Worm (Caenorhabditis elegans) whole organism, L3 larva: ENCODE measurements around the gene spat-1.

Experiments
- R02D3.7 ChIP-seq: fragments of 150-350 bp; optimal IDR thresholded peaks from 2 replicates; lab custom pipeline; 2014; ENCODE audit warnings: missing biosample characterization, missing genetic modification characterization
- ZK546.5 ChIP-seq: sonication (generic microtip); optimal IDR thresholded peaks from 2 replicates; lab custom pipeline; 2017; ENCODE audit warnings: missing biosample characterization, missing genetic modification characterization
- ama-1 ChIP-seq: fragments of 150-350 bp; optimal IDR thresholded peaks from 2 replicates; lab custom pipeline; 2018
- ceh-9 ChIP-seq: sonication (generic microtip); optimal IDR thresholded peaks from 2 replicates; lab custom pipeline; 2018; ENCODE audit warnings: missing biosample characterization, missing genetic modification characterization
- daf-12 ChIP-seq: fragments of 150-350 bp; optimal IDR thresholded peaks from 2 replicates; lab custom pipeline; 2014; ENCODE audit warnings: missing biosample characterization, missing genetic modification reagents, missing genetic modification characterization
- egl-27 ChIP-seq: sonication (generic microtip); optimal IDR thresholded peaks from 4 replicates; lab custom pipeline; 2017; ENCODE audit warnings: missing biosample characterization, missing genetic modification reagents, missing genetic modification characterization
- egl-5 ChIP-seq: fragments of 150-350 bp; optimal IDR thresholded peaks from 2 replicates; lab custom pipeline; 2017; ENCODE audit warnings: missing biosample characterization, missing genetic modification reagents, missing genetic modification characterization, inconsistent platforms
- elt-1 ChIP-seq: fragments of 150-350 bp; optimal IDR thresholded peaks from 2 replicates; lab custom pipeline; 2014; ENCODE audit warnings: missing biosample characterization, missing genetic modification characterization
- elt-2 ChIP-seq: sonication (generic microtip); optimal IDR thresholded peaks from 2 replicates; lab custom pipeline; 2016; ENCODE audit warnings: missing genetic modification reagents, mild to moderate bottlenecking, missing genetic modification characterization, missing compliant biosample characterization
- elt-3 ChIP-seq, 3 experiments: fragments of 150-350 bp in 1 of 3; sonication (generic microtip) in 2 of 3; optimal IDR thresholded peaks; 2 replicates in 2 of 3; 4 replicates in 1 of 3; lab custom pipeline; 2014 to 2017; ENCODE audit warnings: missing biosample characterization in 3 of 3, missing genetic modification characterization in 3 of 3
- eor-1 ChIP-seq, 2 experiments: fragments of 150-350 bp; optimal IDR thresholded peaks; 2 replicates each; lab custom pipeline; 2014 to 2018; ENCODE audit warnings: missing biosample characterization in 2 of 2, missing genetic modification characterization in 2 of 2
- fkh-10 ChIP-seq: sonication (generic microtip); optimal IDR thresholded peaks from 2 replicates; lab custom pipeline; 2017; ENCODE audit warnings: missing biosample characterization, missing genetic modification reagents, missing genetic modification characterization
- fkh-2 ChIP-seq: fragments of 150-350 bp; optimal IDR thresholded peaks from 2 replicates; lab custom pipeline; 2014; ENCODE audit warnings: missing biosample characterization, missing genetic modification reagents, missing genetic modification characterization
- fos-1 ChIP-seq: fragments of 150-350 bp; optimal IDR thresholded peaks from 2 replicates; lab custom pipeline; 2014; ENCODE audit warnings: missing biosample characterization, missing genetic modification characterization
- hmg-11 ChIP-seq: sonication (generic microtip); optimal IDR thresholded peaks from 2 replicates; lab custom pipeline; 2016; ENCODE audit warnings: missing genetic modification characterization, missing compliant biosample characterization
- jun-1 ChIP-seq: fragments of 150-350 bp; optimal IDR thresholded peaks from 2 replicates; lab custom pipeline; 2014; ENCODE audit warnings: missing biosample characterization, missing genetic modification reagents, missing genetic modification characterization
- lin-15B ChIP-seq: fragments of 150-350 bp; optimal IDR thresholded peaks from 2 replicates; lab custom pipeline; 2014; ENCODE audit warnings: missing biosample characterization, missing genetic modification characterization
- lin-39 ChIP-seq: fragments of 150-350 bp; optimal IDR thresholded peaks from 2 replicates; lab custom pipeline; 2018; ENCODE audit warnings: missing biosample characterization, missing genetic modification reagents, missing genetic modification characterization
- mdl-1 ChIP-seq: fragments of 150-350 bp; optimal IDR thresholded peaks from 2 replicates; lab custom pipeline; 2014; ENCODE audit warnings: missing biosample characterization, missing genetic modification characterization
- mml-1 ChIP-seq: fragments of 150-350 bp; sonication (generic microtip); optimal IDR thresholded peaks from 3 replicates; lab custom pipeline; 2014; ENCODE audit warnings: missing biosample characterization, missing genetic modification characterization
- nfya-1 ChIP-seq: sonication (generic microtip); optimal IDR thresholded peaks from 2 replicates; lab custom pipeline; 2017; ENCODE audit warnings: missing genetic modification characterization, mild to moderate bottlenecking, missing compliant biosample characterization, antibody characterized with exemption, moderate library complexity; ENCODE audit not compliant: insufficient read depth
- nhr-12 ChIP-seq: fragments of 150-350 bp; optimal IDR thresholded peaks from 2 replicates; lab custom pipeline; 2014; ENCODE audit warnings: missing biosample characterization, missing genetic modification characterization
- nhr-23 ChIP-seq: fragments of 150-350 bp; optimal IDR thresholded peaks from 2 replicates; lab custom pipeline; 2014; ENCODE audit warnings: missing biosample characterization, missing genetic modification reagents, missing genetic modification characterization
- nhr-25 ChIP-seq: sonication (generic microtip); optimal IDR thresholded peaks from 2 replicates; lab custom pipeline; 2017; ENCODE audit warnings: missing biosample characterization, missing genetic modification characterization
- nhr-43 ChIP-seq: sonication (generic microtip); optimal IDR thresholded peaks from 2 replicates; lab custom pipeline; 2016; ENCODE audit warnings: mild to moderate bottlenecking, missing genetic modification characterization, missing compliant biosample characterization; ENCODE audit not compliant: poor library complexity, severe bottlenecking
- nhr-76 ChIP-seq: fragments of 150-350 bp; sonication (generic microtip); optimal IDR thresholded peaks from 5 replicates; lab custom pipeline; 2014; ENCODE audit warnings: missing biosample characterization, missing genetic modification characterization
- nhr-77 ChIP-seq: fragments of 150-350 bp; optimal IDR thresholded peaks from 2 replicates; lab custom pipeline; 2014; ENCODE audit warnings: missing biosample characterization, missing genetic modification characterization
- pha-4 ChIP-seq: fragments of 150-350 bp; optimal IDR thresholded peaks from 2 replicates; lab custom pipeline; 2014; ENCODE audit warnings: missing biosample characterization, missing genetic modification reagents, missing genetic modification characterization
- pqm-1 ChIP-seq: fragments of 150-350 bp; optimal IDR thresholded peaks from 2 replicates; lab custom pipeline; 2017; ENCODE audit warnings: missing biosample characterization, missing genetic modification characterization, inconsistent platforms
- sea-2 ChIP-seq: fragments of 150-350 bp; sonication (generic microtip); optimal IDR thresholded peaks from 4 replicates; lab custom pipeline; 2014; ENCODE audit warnings: missing biosample characterization, missing genetic modification reagents, missing genetic modification characterization
- skn-1 ChIP-seq: fragments of 150-350 bp; optimal IDR thresholded peaks from 2 replicates; lab custom pipeline; 2014; ENCODE audit warnings: missing biosample characterization, missing genetic modification characterization
- snpc-4 ChIP-seq: fragments of 150-350 bp; optimal IDR thresholded peaks from 2 replicates; lab custom pipeline; 2014; ENCODE audit warnings: missing biosample characterization, missing genetic modification characterization
- unc-39 ChIP-seq: sonication (generic microtip); optimal IDR thresholded peaks from 4 replicates; lab custom pipeline; 2017; ENCODE audit warnings: missing biosample characterization, missing genetic modification characterization
- zag-1 ChIP-seq: fragments of 150-350 bp; optimal IDR thresholded peaks from 2 replicates; lab custom pipeline; 2014; ENCODE audit warnings: missing biosample characterization, missing genetic modification characterization
- ztf-11 ChIP-seq: fragments of 150-350 bp; optimal IDR thresholded peaks from 2 replicates; lab custom pipeline; 2014; ENCODE audit warnings: missing biosample characterization, missing genetic modification characterization
- ztf-4 ChIP-seq: fragments of 150-350 bp; optimal IDR thresholded peaks from 2 replicates; lab custom pipeline; 2014; ENCODE audit warnings: missing biosample characterization, missing genetic modification characterization

Gene spat-1

ce11 chrII:14489407-14489806 is 39.1 kb upstream of the spat-1 start, which contains the start of gene vnut-1:
vnut-1 (plus strand) TSS chrII:14489802.
- peak; percentile 9 for TF ChIP-seq nhr-25 (tag; lab: Kevin White, UChicago)
- no peak for TF ChIP-seq R02D3.7 (tag; lab: Kevin White, UChicago)
- TF ChIP-seq elt-1, result no peak
- TF ChIP-seq ztf-4 (tag; lab: Kevin White, UChicago), result no peak
- peak; percentile 67 for TF ChIP-seq pqm-1 (tag; lab: Kevin White, UChicago)
- TF ChIP-seq lin-15B, result peak; percentile 9
- peak; percentile 80 for TF ChIP-seq elt-2 (tag; lab: Kevin White, UChicago)
- peak; percentile 63 for TF ChIP-seq nhr-23
- TF ChIP-seq hmg-11 (tag; lab: Kevin White, UChicago), result peak; percentile 38
- peak; percentile 24 for TF ChIP-seq nfya-1 (tag; lab: Kevin White, UChicago)
- TF ChIP-seq pha-4 (tag; lab: Kevin White, UChicago), result peak; percentile 50
- no peak for TF ChIP-seq mdl-1 (tag; lab: Kevin White, UChicago)
- peak; percentile 29 for TF ChIP-seq nhr-43 (tag; lab: Kevin White, UChicago)
- TF ChIP-seq daf-12 (tag; lab: Kevin White, UChicago), result no peak
- TF ChIP-seq snpc-4, result peak; percentile 60
- no peak for TF ChIP-seq nhr-12 (tag; lab: Kevin White, UChicago)
- no peak for TF ChIP-seq jun-1

ce11 chrII:14492592-14493196 is 35.9 kb upstream of the spat-1 start:
- no peak for TF ChIP-seq daf-12 (tag; lab: Kevin White, UChicago)
- TF ChIP-seq ama-1 (lab: Kevin White, UChicago), result peak; percentile 85
- TF ChIP-seq, all 47 proteins: peak for 1

- TF ChIP-seq sea-2 (GFP tag; lab: Kevin White, UChicago) (no peak), fkh-2 (tag; lab: Kevin White, UChicago) (no peak), elt-2 (tag; lab: Kevin White, UChicago) (no peak), ama-1 (lab: Kevin White, UChicago) (peak; percentile 53), pqm-1 (tag; lab: Kevin White, UChicago) (no peak), lin-39 (tag; lab: Kevin White, UChicago) (no peak), unc-39 (tag; lab: Kevin White, UChicago) (no peak)
Measured at ce11 chrII:14494014-14494413, 34.5 kb upstream of the spat-1 start.

ce11 chrII:14494414-14494463 is 34.3 kb upstream of the spat-1 start, which contains the start of gene cysl-2:
cysl-2 (minus strand) TSS chrII:14494451.
- no peak for TF ChIP-seq lin-39 (tag; lab: Kevin White, UChicago)
- TF ChIP-seq lin-15B, result no peak
- TF ChIP-seq ztf-4 (tag; lab: Kevin White, UChicago), result no peak
- TF ChIP-seq ZK546.5 (tag; lab: Kevin White, UChicago), result no peak
- no peak for TF ChIP-seq ztf-11 (tag; lab: Kevin White, UChicago)
- TF ChIP-seq egl-5 (tag; lab: Kevin White, UChicago), result no peak
- no peak for TF ChIP-seq mml-1 (tag; lab: Kevin White, UChicago)
- TF ChIP-seq eor-1 (tag; optimal IDR thresholded peaks at IDR 0.05; lab: Kevin White, UChicago), result no peak
- TF ChIP-seq ceh-9 (tag; lab: Kevin White, UChicago), result no peak
- TF ChIP-seq zag-1 (tag; lab: Kevin White, UChicago), result no peak
- no peak for TF ChIP-seq fkh-10 (GFP tag; lab: Kevin White, UChicago)
- TF ChIP-seq elt-1, result no peak
- no peak for TF ChIP-seq egl-27 (tag; lab: Kevin White, UChicago)
- TF ChIP-seq R02D3.7 (tag; lab: Kevin White, UChicago), result no peak
- TF ChIP-seq unc-39 (tag; lab: Kevin White, UChicago), result no peak
- TF ChIP-seq fos-1 (tag; lab: Kevin White, UChicago), result no peak
- no peak for TF ChIP-seq pqm-1 (tag; lab: Kevin White, UChicago)

ce11 chrII:14494464-14494863 is 34.1 kb upstream of the spat-1 start:
- TF ChIP-seq jun-1 (no peak), elt-3 (tag; optimal IDR thresholded peaks at IDR 0.05; lab: Kevin White, UChicago) (peak in 1 of 3 experiments; percentile 17), pha-4 (tag; lab: Kevin White, UChicago) (no peak), elt-2 (tag; lab: Kevin White, UChicago) (peak; percentile 65), nfya-1 (tag; lab: Kevin White, UChicago) (no peak), pqm-1 (tag; lab: Kevin White, UChicago) (peak; percentile 59), ztf-11 (tag; lab: Kevin White, UChicago) (no peak), ama-1 (lab: Kevin White, UChicago) (no peak), skn-1 (peak; percentile 53), nhr-77 (no peak), nhr-76 (tag; lab: Kevin White, UChicago) (no peak), sea-2 (GFP tag; lab: Kevin White, UChicago) (no peak), ztf-4 (tag; lab: Kevin White, UChicago) (no peak)
